Fruit fly (Drosophila melanogaster) Kc167 (cell line): ENCODE results near the gene GluClalpha.

Experiments used
- Myc ChIP-seq: fragments of >200 bp; optimal IDR thresholded peaks from 2 replicates; lab custom pipeline; 2017; ENCODE audit warnings: missing external identifiers
- Sin3A ChIP-seq: fragments of >200 bp; optimal IDR thresholded peaks from 2 replicates; lab custom pipeline; 2018; ENCODE audit warnings: missing external identifiers
- h ChIP-seq: fragments of >200 bp; optimal IDR thresholded peaks from 3 replicates; lab custom pipeline; 2018; ENCODE audit warnings: missing external identifiers
- insv ChIP-seq: fragments of >200 bp; optimal IDR thresholded peaks from 3 replicates; lab custom pipeline; 2018; ENCODE audit warnings: missing external identifiers
- ttk ChIP-seq: sonication (Bioruptor generic); optimal IDR thresholded peaks from 2 replicates; lab custom pipeline; 2017; ENCODE audit warnings: missing external identifiers

DNA sequence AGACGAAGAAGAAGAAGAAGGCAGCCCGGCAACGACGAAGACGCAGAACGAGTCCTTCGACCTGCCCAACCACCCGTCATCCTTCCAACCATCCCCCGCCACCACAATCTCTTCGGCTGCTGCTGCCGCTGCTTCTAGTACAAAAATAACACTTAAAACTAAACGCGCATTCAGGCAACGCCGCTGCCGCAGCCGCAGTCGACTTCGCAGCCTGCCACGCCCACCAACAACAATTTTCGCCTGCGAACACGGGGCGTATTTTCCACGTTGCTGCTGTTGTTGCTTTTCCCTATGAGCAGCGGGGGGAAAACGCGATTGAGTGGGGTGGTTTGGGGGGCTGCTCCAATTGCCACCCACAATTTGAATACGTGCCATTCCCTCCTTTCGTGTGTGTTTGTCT, 2.7 kb upstream of the GluClalpha start:
- TF ChIP-seq Sin3A (no peak), insv (lab: Kevin White, UChicago) (no peak), ttk (lab: Kevin White, UChicago) (no peak), h (no peak), Myc (lab: Kevin White, UChicago) (no peak)
